Fruit fly (Drosophila melanogaster): ENCODE results near the gene cert.

- TF ChIP-seq Myc (optimal IDR thresholded peaks at IDR 0.05): no peak
- TF ChIP-seq h (optimal IDR thresholded peaks at IDR 0.05): no peak
- no peak for TF ChIP-seq psq (optimal IDR thresholded peaks at IDR 0.05)
- TF ChIP-seq insv (optimal IDR thresholded peaks at IDR 0.05): no peak
- TF ChIP-seq ttk (optimal IDR thresholded peaks at IDR 0.05): no peak
- no peak for TF ChIP-seq Sin3A (optimal IDR thresholded peaks at IDR 0.05)
These were observed 35.9 kb upstream of the cert start, which contains the start of gene CG34461 for dm6 chr3L:8325559-8325958.
